Worm (Caenorhabditis elegans) whole organism, L3 larva: Measurements from ENCODE around the gene moc-5.

Experiments
- lin-39 ChIP-seq: fragments of 150-350 bp; optimal IDR thresholded peaks from 2 replicates; lab custom pipeline; 2018; ENCODE audit warnings: missing biosample characterization, missing genetic modification reagents, missing genetic modification characterization
- nhr-12 ChIP-seq: fragments of 150-350 bp; optimal IDR thresholded peaks from 2 replicates; lab custom pipeline; 2014; ENCODE audit warnings: missing biosample characterization, missing genetic modification characterization
- nhr-237 ChIP-seq: fragments of 150-350 bp; optimal IDR thresholded peaks from 2 replicates; lab custom pipeline; 2014; ENCODE audit warnings: missing biosample characterization, missing genetic modification characterization
- nhr-43 ChIP-seq: sonication (generic microtip); optimal IDR thresholded peaks from 2 replicates; lab custom pipeline; 2016; ENCODE audit warnings: mild to moderate bottlenecking, missing genetic modification characterization, missing compliant biosample characterization; ENCODE audit not compliant: poor library complexity, severe bottlenecking
- pqm-1 ChIP-seq: fragments of 150-350 bp; optimal IDR thresholded peaks from 2 replicates; lab custom pipeline; 2017; ENCODE audit warnings: missing biosample characterization, missing genetic modification characterization, inconsistent platforms
- zag-1 ChIP-seq: fragments of 150-350 bp; optimal IDR thresholded peaks from 2 replicates; lab custom pipeline; 2014; ENCODE audit warnings: missing biosample characterization, missing genetic modification characterization

DNA sequence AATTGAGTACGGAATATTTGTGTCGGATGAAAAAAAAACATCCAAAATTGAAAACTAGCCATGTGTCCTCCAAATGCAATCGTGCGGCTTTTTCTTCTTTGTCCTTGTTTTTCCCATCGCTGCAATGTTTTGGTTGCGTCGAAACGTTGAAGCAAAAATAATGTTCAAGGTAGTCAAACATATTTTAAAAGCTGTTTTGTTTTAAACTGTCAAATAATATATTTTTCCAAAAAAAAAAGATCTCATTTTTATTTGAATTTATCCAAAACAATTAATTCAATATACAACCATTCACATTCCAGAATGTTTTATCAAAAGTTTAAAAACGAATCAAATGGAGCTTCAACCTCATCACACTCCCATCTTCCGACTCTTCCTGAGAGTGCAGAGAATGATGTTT lies 47.1 kb downstream of the moc-5 start, which contains the start of gene C07B5.6:
- no peak for TF ChIP-seq nhr-237 (tag; lab: Kevin White, UChicago)
- TF ChIP-seq pqm-1 (tag; lab: Kevin White, UChicago): no peak
- TF ChIP-seq nhr-43 (tag; lab: Kevin White, UChicago): no peak
- TF ChIP-seq nhr-12 (tag; lab: Kevin White, UChicago): no peak
- TF ChIP-seq lin-39 (tag; lab: Kevin White, UChicago): no peak
- TF ChIP-seq zag-1 (tag; lab: Kevin White, UChicago): no peak
